ENCODE assay signal across 1 worm cellular context in the genomic region with DNA sequence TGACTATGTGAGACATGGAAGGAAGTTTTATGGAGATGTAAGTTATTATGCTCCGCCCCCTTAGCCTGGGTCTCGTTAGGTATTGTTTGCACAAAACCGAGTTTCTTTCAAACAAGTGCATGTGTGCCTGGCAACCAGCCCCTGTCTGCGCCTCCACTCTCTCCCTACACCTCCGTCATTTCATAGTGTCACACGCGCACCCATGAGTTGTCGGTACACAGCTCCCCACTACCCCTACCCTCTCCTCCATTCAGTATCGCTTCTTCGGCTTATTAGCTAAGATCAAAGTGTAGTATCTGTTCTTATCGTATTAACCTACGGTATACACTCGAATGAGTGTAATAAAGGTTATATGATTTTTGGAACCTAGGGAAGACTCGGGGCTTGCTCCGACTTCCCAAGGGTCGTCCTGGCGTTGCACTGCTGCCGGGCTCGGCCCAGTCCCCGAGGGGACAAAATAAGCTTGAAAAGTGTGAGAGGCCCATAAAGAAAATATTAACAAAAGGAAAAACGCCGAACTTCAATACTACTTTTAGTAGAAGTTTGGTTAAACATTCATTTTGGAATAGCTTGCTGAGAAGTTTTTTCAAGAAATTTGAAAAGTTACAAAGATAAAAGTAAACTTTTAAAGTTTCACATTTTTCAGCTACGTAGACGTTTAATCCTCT.
TF ChIP-seq lines count a peak whose summit lies in the region.
"Not testable (repeated sequence)": the region's sequence is repeated elsewhere in the genome, so short reads cannot be mapped to it uniquely, and the experiment has no call there.

No protein-coding gene starts in this region.

TF ChIP-seq in whole organism, L4 larva, 104 proteins besides CTCF, POLR2A, EP300 and RAD21 (continued from another document):
- TF ChIP-seq daf-16 (GFP tag; optimal IDR thresholded peaks at IDR 0.05; lab: Kevin White, UChicago): not testable (repeated sequence)
- peak; percentile 60 for TF ChIP-seq daf-16 (tag; optimal IDR thresholded peaks at IDR 0.05; lab: Kevin White, UChicago)
- TF ChIP-seq hlh-30 (tag; optimal IDR thresholded peaks at IDR 0.05; lab: Kevin White, UChicago; ENCODE audit: insufficient read depth): peak; percentile 37
- peak; percentile 65 for TF ChIP-seq duxl-1 (tag; optimal IDR thresholded peaks at IDR 0.05; lab: Kevin White, UChicago; ENCODE audit: poor library complexity)
- TF ChIP-seq saeg-2 (GFP tag; IDR thresholded peaks at IDR 0.05; lab: Robert Waterston, UW): peak; percentile 52; the same call in 1 of the 2 replicates
- TF ChIP-seq rbr-2 (tag; optimal IDR thresholded peaks at IDR 0.05; lab: Kevin White, UChicago): peak; percentile 5
- TF ChIP-seq snpc-4 (tag; optimal IDR thresholded peaks at IDR 0.05; lab: Kevin White, UChicago): peak; percentile 60
- peak; percentile 45; the same call in 1 of the 2 replicates for TF ChIP-seq snpc-1.2 (GFP tag; IDR thresholded peaks at IDR 0.05; lab: Robert Waterston, UW)
- peak; percentile 41 for TF ChIP-seq F49E8.2 (tag; optimal IDR thresholded peaks at IDR 0.05; lab: Kevin White, UChicago; ENCODE audit: borderline replicate concordance)
- TF ChIP-seq aha-1 (tag; lab: Kevin White, UChicago): peak; percentile 22
- peak; percentile 62 for TF ChIP-seq dmd-6 (GFP tag; IDR thresholded peaks at IDR 0.05; lab: Robert Waterston, UW)
- peak; percentile 37 for TF ChIP-seq nhr-6 (tag; optimal IDR thresholded peaks at IDR 0.05; lab: Kevin White, UChicago)
- TF ChIP-seq dve-1 (tag; optimal IDR thresholded peaks at IDR 0.05; lab: Kevin White, UChicago; ENCODE audit: insufficient read depth): peak; percentile 84
TF ChIP-seq in whole organism, L4 larva: peak in this region for 24; not testable (repeated sequence) for 80.
